Fruit fly (Drosophila melanogaster): ENCODE results near the gene mRpL22.

DNA sequence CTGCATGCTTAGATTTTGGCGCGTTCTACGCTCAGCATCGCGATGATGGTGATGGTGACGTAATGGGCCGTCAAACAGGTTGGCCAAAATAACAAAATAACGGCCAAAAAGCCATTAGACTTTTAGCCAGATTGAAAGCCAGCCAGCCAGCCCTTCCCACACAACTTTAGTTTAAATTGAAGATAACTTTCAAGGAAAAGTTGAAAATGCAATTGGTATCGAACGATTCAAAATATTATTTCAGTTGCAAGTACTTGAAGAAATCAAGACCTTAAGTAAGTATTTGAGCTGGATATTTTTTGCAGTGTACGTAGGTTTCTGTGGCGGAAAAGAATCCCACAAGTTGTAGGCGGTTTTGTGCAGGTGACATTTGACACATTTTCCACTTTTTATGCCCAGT lies 2.7 kb upstream of the mRpL22 start:
- TF ChIP-seq Dif (GFP tag; optimal IDR thresholded peaks at IDR 0.05; ENCODE audit: partially characterized antibody) = no peak
- TF ChIP-seq psq (GFP tag; optimal IDR thresholded peaks at IDR 0.05) = no peak
- TF ChIP-seq Hr78 (GFP tag; optimal IDR thresholded peaks at IDR 0.05) = no peak
- TF ChIP-seq h (GFP tag; optimal IDR thresholded peaks at IDR 0.05) = no peak
